Worm (Caenorhabditis elegans): ENCODE data around the gene scl-5.

Gene scl-5

ce11 chrIV:13042091-13042490 is 21.7 kb upstream of the scl-5 start, which contains the start of gene amt-2:
amt-2 (plus strand) TSS chrIV:13042391.
- no peak for TF ChIP-seq nhr-237 (tag; optimal IDR thresholded peaks at IDR 0.05)
- no peak for TF ChIP-seq nhr-77 (tag; optimal IDR thresholded peaks at IDR 0.05)
- no peak for TF ChIP-seq peb-1 (tag; optimal IDR thresholded peaks at IDR 0.05)

DNA sequence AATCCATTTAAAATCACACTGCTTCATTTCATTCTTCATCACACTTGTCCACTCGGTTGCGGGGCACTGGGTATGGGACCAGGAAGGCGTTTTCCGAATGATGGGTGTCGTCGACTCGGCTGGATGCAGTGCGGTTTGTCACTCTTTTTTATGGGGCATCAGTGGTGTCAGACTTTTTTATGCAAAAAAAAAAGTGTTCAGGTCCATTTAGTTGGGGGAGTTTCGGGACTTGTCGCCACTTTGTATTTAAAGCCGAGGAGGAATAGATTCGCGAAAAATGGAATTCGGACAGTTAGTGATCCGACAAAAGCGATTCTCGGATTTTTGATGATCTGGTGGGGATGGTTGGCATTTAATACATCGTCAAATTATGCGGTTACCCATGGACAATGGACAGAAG is 18.8 kb upstream of the scl-5 start:
- TF ChIP-seq snpc-4 (tag; optimal IDR thresholded peaks at IDR 0.05) (no peak), ZK546.5 (tag; optimal IDR thresholded peaks at IDR 0.05) (no peak), fos-1 (tag; optimal IDR thresholded peaks at IDR 0.05) (no peak), nhr-25 (tag; optimal IDR thresholded peaks at IDR 0.05) (no peak), nhr-11 (tag; optimal IDR thresholded peaks at IDR 0.05) (no peak), crh-2 (tag; optimal IDR thresholded peaks at IDR 0.05) (no peak)

DNA sequence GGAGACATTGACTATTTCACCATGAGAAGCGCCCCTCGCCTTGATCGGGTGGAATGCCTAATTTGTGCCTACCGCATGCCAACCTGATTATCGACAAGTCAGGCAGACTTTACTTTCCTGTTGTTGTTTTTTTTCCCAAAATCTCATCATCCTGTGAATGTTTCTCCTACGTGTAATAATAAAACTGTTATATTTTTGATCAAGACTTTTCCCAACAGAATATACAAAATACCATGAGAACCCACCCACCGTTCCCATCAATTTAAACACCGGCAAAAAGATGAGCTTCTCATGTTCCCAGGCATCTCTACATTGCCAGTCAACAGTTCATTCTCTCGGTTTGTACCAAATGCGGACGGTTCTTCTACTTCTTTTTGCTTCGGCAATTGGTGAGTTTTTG is 17.0 kb upstream of the scl-5 start, which contains the start of gene scl-9:
scl-9 (plus strand) TSS at position 301 of the 400 bp plus-strand sequence.
- TF ChIP-seq nhr-10 (tag; optimal IDR thresholded peaks at IDR 0.05) (no peak), nhr-12 (tag; optimal IDR thresholded peaks at IDR 0.05) (no peak), crh-2 (tag; optimal IDR thresholded peaks at IDR 0.05) (no peak), lin-13 (GFP tag; optimal IDR thresholded peaks at IDR 0.05) (no peak), blmp-1 (tag; optimal IDR thresholded peaks at IDR 0.05; ENCODE audit: insufficient read depth) (no peak), sem-4 (tag; optimal IDR thresholded peaks at IDR 0.05) (no peak), fos-1 (tag; optimal IDR thresholded peaks at IDR 0.05) (no peak)

DNA sequence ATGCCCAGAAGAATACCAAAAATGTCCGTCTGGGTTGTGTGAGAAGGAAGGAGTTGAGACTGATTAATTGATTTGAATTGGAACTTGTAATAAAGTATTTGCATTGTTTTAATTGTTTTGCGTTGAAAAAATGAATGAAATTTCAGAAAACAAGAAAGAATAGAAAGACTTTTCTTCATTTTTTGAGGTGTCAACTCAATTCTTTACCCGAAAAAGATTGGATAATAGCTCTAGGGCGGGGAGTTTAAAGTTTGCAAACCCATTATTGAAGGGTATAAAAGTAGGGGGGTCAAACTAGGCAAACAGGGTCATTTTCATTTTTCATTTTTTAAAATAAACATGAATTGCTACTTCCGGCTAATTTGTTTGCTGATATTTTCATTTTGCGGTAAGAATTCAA is 15.7 kb upstream of the scl-5 start, which contains the start of gene scl-10:
scl-10 (plus strand) TSS at position 301 of the 400 bp plus-strand sequence.
- TF ChIP-seq nhr-129 (tag; optimal IDR thresholded peaks at IDR 0.05) (no peak), mab-5 (tag; optimal IDR thresholded peaks at IDR 0.05) (no peak), C34F6.9 (tag; optimal IDR thresholded peaks at IDR 0.05) (no peak), ceh-16 (tag; optimal IDR thresholded peaks at IDR 0.05) (no peak), nhr-237 (tag; optimal IDR thresholded peaks at IDR 0.05) (no peak), nhr-6 (tag; optimal IDR thresholded peaks at IDR 0.05) (no peak), snpc-4 (tag; optimal IDR thresholded peaks at IDR 0.05) (no peak), Y55F3AM.14 (GFP tag; optimal IDR thresholded peaks at IDR 0.05) (no peak), sma-3 (GFP tag; optimal IDR thresholded peaks at IDR 0.05) (no peak), skn-1 (tag; optimal IDR thresholded peaks at IDR 0.05) (no peak), mbf-1 (tag; optimal IDR thresholded peaks at IDR 0.05) (no peak)

DNA sequence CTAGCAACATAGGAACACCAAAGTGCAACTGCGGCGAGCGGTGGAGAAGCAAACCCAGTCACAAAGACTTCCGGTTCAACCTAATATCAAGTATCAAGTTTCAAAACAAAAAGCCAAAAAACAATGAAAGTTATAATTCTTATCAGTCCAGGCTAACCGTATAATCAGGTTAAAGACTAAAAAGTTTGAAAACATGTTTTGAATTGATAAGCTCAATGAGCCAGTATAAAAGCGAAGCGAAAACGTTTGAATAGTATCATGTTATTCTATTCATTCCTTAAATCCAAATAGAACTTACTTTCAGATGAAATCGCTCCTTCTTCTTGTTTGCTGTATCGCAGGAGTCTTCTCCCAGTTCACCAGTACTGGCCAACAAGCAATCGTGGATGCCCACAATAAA is 12.7 kb upstream of the scl-5 start, which contains the start of gene scl-11:
scl-11 (plus strand) TSS at position 301 of the 400 bp plus-strand sequence.
- no peak for TF ChIP-seq Y55F3AM.14 (GFP tag; optimal IDR thresholded peaks at IDR 0.05)
- TF ChIP-seq gmeb-1 (tag; optimal IDR thresholded peaks at IDR 0.05), result no peak
- TF ChIP-seq mbf-1 (tag; optimal IDR thresholded peaks at IDR 0.05), result no peak
- no peak for TF ChIP-seq nhr-25 (tag; optimal IDR thresholded peaks at IDR 0.05)
- no peak for TF ChIP-seq sma-3 (GFP tag; optimal IDR thresholded peaks at IDR 0.05)
- no peak for TF ChIP-seq crh-2 (tag; optimal IDR thresholded peaks at IDR 0.05)
- no peak for TF ChIP-seq ceh-82 (tag; optimal IDR thresholded peaks at IDR 0.05)
- no peak for TF ChIP-seq elt-3 (tag; optimal IDR thresholded peaks at IDR 0.05)
- no peak for TF ChIP-seq skn-1 (tag; optimal IDR thresholded peaks at IDR 0.05)
- no peak for TF ChIP-seq sem-4 (tag; optimal IDR thresholded peaks at IDR 0.05)
- no peak for TF ChIP-seq ztf-4 (tag; optimal IDR thresholded peaks at IDR 0.05)
- no peak for TF ChIP-seq unc-62 (GFP tag; optimal IDR thresholded peaks at IDR 0.05)

- no peak for TF ChIP-seq snpc-4 (tag; optimal IDR thresholded peaks at IDR 0.05)
- TF ChIP-seq sma-3 (GFP tag; optimal IDR thresholded peaks at IDR 0.05), result no peak
- no peak for TF ChIP-seq mdl-1 (tag; optimal IDR thresholded peaks at IDR 0.05)
- TF ChIP-seq mab-5 (tag; optimal IDR thresholded peaks at IDR 0.05), result no peak
- TF ChIP-seq mbf-1 (tag; optimal IDR thresholded peaks at IDR 0.05), result no peak
- TF ChIP-seq zag-1 (tag; optimal IDR thresholded peaks at IDR 0.05), result no peak
- TF ChIP-seq ztf-11 (tag; optimal IDR thresholded peaks at IDR 0.05), result no peak
- no peak for TF ChIP-seq unc-55 (GFP tag; optimal IDR thresholded peaks at IDR 0.05)
- TF ChIP-seq lin-39 (tag; optimal IDR thresholded peaks at IDR 0.05), result no peak
- TF ChIP-seq ztf-4 (tag; optimal IDR thresholded peaks at IDR 0.05), result no peak
These were observed 11.2 kb upstream of the scl-5 start, which contains the start of gene F49E11.7 for ce11 chrIV:13052568-13052967. F49E11.7 (plus strand) TSS chrIV:13052868.
